Fruit fly (Drosophila melanogaster) whole organism, adult: ENCODE results near the gene PH4alphaNE1.
A peak's percentile ranks its signal among the peaks of the same experiment; 100 is the strongest.

ENCODE experiments used
- CG12768 ChIP-seq: fragments of 200-800 bp; sonication (Bioruptor generic); optimal IDR thresholded peaks from 2 replicates; lab custom pipeline; 2017; ENCODE audit warnings: missing biosample characterization, missing genetic modification characterization, mild to moderate bottlenecking, moderate library complexity, missing genetic modification reagents
- CG14711 ChIP-seq: fragments of 200-800 bp; sonication (Bioruptor generic); optimal IDR thresholded peaks from 2 replicates; lab custom pipeline; 2018; ENCODE audit warnings: missing biosample characterization, mild to moderate bottlenecking, missing genetic modification characterization, moderate library complexity
- CG33017 ChIP-seq: fragments of 200-800 bp; sonication (Bioruptor generic); optimal IDR thresholded peaks from 2 replicates; lab custom pipeline; 2018; ENCODE audit warnings: missing biosample characterization, mild to moderate bottlenecking, missing genetic modification characterization, moderate library complexity
- CG5204 ChIP-seq: fragments of 200-800 bp; sonication (Bioruptor generic); optimal IDR thresholded peaks from 2 replicates; lab custom pipeline; 2016; ENCODE audit warnings: missing biosample characterization, missing genetic modification characterization
- CG7045 ChIP-seq: fragments of 200-800 bp; sonication (Bioruptor generic); optimal IDR thresholded peaks from 2 replicates; lab custom pipeline; 2017; ENCODE audit warnings: missing biosample characterization, mild to moderate bottlenecking, missing genetic modification characterization
- CG7101 ChIP-seq: fragments of 200-800 bp; sonication (Bioruptor generic); optimal IDR thresholded peaks from 2 replicates; lab custom pipeline; 2018; ENCODE audit warnings: missing biosample characterization, mild to moderate bottlenecking, missing genetic modification characterization, moderate library complexity
- Clk ChIP-seq: fragments of 200-800 bp; sonication (Bioruptor generic); optimal IDR thresholded peaks from 2 replicates; lab custom pipeline; 2017; ENCODE audit warnings: missing biosample characterization, missing genetic modification characterization
- Crg-1 ChIP-seq: fragments of 200-800 bp; sonication (Bioruptor generic); optimal IDR thresholded peaks from 2 replicates; lab custom pipeline; 2016; ENCODE audit warnings: missing biosample characterization, missing genetic modification characterization
- Hr96 ChIP-seq: fragments of 200-800 bp; sonication (Bioruptor generic); optimal IDR thresholded peaks from 2 replicates; lab custom pipeline; 2016; ENCODE audit warnings: missing biosample characterization, missing genetic modification characterization
- bab1 ChIP-seq: fragments of 200-800 bp; sonication (Bioruptor generic); optimal IDR thresholded peaks from 3 replicates; lab custom pipeline; 2019; ENCODE audit warnings: missing biosample characterization, mild to moderate bottlenecking, missing genetic modification characterization, moderate library complexity
- cic ChIP-seq: fragments of 200-800 bp; sonication (Bioruptor generic); optimal IDR thresholded peaks from 2 replicates; lab custom pipeline; 2017; ENCODE audit warnings: missing biosample characterization, mild to moderate bottlenecking, missing genetic modification characterization, moderate library complexity
- ovo ChIP-seq: fragments of 200-800 bp; sonication (Bioruptor generic); optimal IDR thresholded peaks from 2 replicates; lab custom pipeline; 2016; ENCODE audit warnings: missing biosample characterization, missing genetic modification characterization
- pad ChIP-seq: fragments of 200-800 bp; sonication (Bioruptor generic); optimal IDR thresholded peaks from 3 replicates; lab custom pipeline; 2017; ENCODE audit warnings: missing biosample characterization, missing genetic modification characterization, mild to moderate bottlenecking, moderate library complexity, missing genetic modification reagents

- no peak for TF ChIP-seq CG12768 (GFP tag; lab: Kevin White, UChicago)
- TF ChIP-seq cic (GFP tag; lab: Kevin White, UChicago) = peak; percentile 41
- TF ChIP-seq CG7101 (tag; lab: Kevin White, UChicago) = no peak
- no peak for TF ChIP-seq Clk (GFP tag; lab: Kevin White, UChicago)
- TF ChIP-seq CG14711 (tag; lab: Kevin White, UChicago) = no peak
- TF ChIP-seq CG5204 = no peak
- TF ChIP-seq CG33017 (tag; lab: Kevin White, UChicago) = no peak
- TF ChIP-seq Crg-1 = no peak
- TF ChIP-seq bab1 (GFP tag; lab: Kevin White, UChicago) = no peak
- TF ChIP-seq pad (GFP tag; lab: Kevin White, UChicago) = peak; percentile 17
- TF ChIP-seq CG7045 (GFP tag; lab: Kevin White, UChicago) = no peak
- no peak for TF ChIP-seq ovo (GFP tag; lab: Kevin White, UChicago)
- TF ChIP-seq Hr96 (GFP tag; lab: Kevin White, UChicago) = no peak
Observed at dm6 chr3R:30454442-30454841, 45.7 kb downstream of the PH4alphaNE1 start.
